In genomic region chr3L:18179564-18180201, dm6 we compare ENCODE assay signal across 4 fruit fly cellular contexts.
TF ChIP-seq lines count a peak whose summit lies in the region.

No protein-coding gene starts in this region.

- no peak for TF ChIP-seq CTCF in whole organism, embryonic (GFP tag; optimal IDR thresholded peaks at IDR 0.05; lab: Kevin White, UChicago)

TF ChIP-seq in whole organism, adult, 20 proteins besides CTCF, POLR2A, EP300 and RAD21:
- TF ChIP-seq ovo (GFP tag; optimal IDR thresholded peaks at IDR 0.05; lab: Kevin White, UChicago) (peak; percentile 61), toe (GFP tag; optimal IDR thresholded peaks at IDR 0.05; lab: Kevin White, UChicago) (no peak), kay (GFP tag; lab: Kevin White, UChicago; ENCODE audit: borderline replicate concordance) (peak; percentile 54), CG1620 (GFP tag; optimal IDR thresholded peaks at IDR 0.05; lab: Kevin White, UChicago) (peak; percentile 4), Clk (GFP tag; optimal IDR thresholded peaks at IDR 0.05; lab: Kevin White, UChicago) (no peak), pad (GFP tag; optimal IDR thresholded peaks at IDR 0.05; lab: Kevin White, UChicago) (peak; percentile 2), bab1 (GFP tag; optimal IDR thresholded peaks at IDR 0.05; lab: Kevin White, UChicago) (peak; percentile 58), Hr96 (GFP tag; optimal IDR thresholded peaks at IDR 0.05; lab: Kevin White, UChicago) (no peak), CG7101 (tag; optimal IDR thresholded peaks at IDR 0.05; lab: Kevin White, UChicago) (peak; percentile 51), CG7045 (GFP tag; optimal IDR thresholded peaks at IDR 0.05; lab: Kevin White, UChicago) (peak; percentile 28), cnc (optimal IDR thresholded peaks at IDR 0.05; lab: Kevin White, UChicago) (no peak), tj (GFP tag; optimal IDR thresholded peaks at IDR 0.05; lab: Kevin White, UChicago) (peak; percentile 51), Mnt (GFP tag; optimal IDR thresholded peaks at IDR 0.05; lab: Kevin White, UChicago) (no peak), CG5204 (GFP tag; optimal IDR thresholded peaks at IDR 0.05; lab: Kevin White, UChicago) (no peak), cic (GFP tag; optimal IDR thresholded peaks at IDR 0.05; lab: Kevin White, UChicago) (peak; percentile 80), CG14711 (tag; optimal IDR thresholded peaks at IDR 0.05; lab: Kevin White, UChicago) (peak; percentile 1), Crg-1 (GFP tag; optimal IDR thresholded peaks at IDR 0.05; lab: Kevin White, UChicago) (peak; percentile 45), CG33017 (tag; optimal IDR thresholded peaks at IDR 0.05; lab: Kevin White, UChicago) (peak; percentile 46), CG11617 (GFP tag; optimal IDR thresholded peaks at IDR 0.05; lab: Kevin White, UChicago) (peak; percentile 27), CG12768 (GFP tag; optimal IDR thresholded peaks at IDR 0.05; lab: Kevin White, UChicago) (peak; percentile 34)

TF ChIP-seq in whole organism, embryonic, 481 proteins besides CTCF, POLR2A, EP300 and RAD21 (continues in another document):
- TF ChIP-seq CG12071 (GFP tag; optimal IDR thresholded peaks at IDR 0.05; lab: Kevin White, UChicago): peak; percentile 52
- TF ChIP-seq CG3163 (GFP tag; optimal IDR thresholded peaks at IDR 0.05; lab: Kevin White, UChicago): no peak
- TF ChIP-seq cg (GFP tag; optimal IDR thresholded peaks at IDR 0.05; lab: Kevin White, UChicago): no peak
- no peak for TF ChIP-seq bbx (GFP tag; IDR thresholded peaks at IDR 0.05; lab: Robert Waterston, UW; ENCODE audit: partially characterized antibody)
- no peak for TF ChIP-seq CG7372 (GFP tag; IDR thresholded peaks at IDR 0.05; lab: Robert Waterston, UW)
- TF ChIP-seq MTF-1 (GFP tag; optimal IDR thresholded peaks at IDR 0.05; lab: Kevin White, UChicago; ENCODE audit: borderline replicate concordance): no peak
- TF ChIP-seq Awh (GFP tag; IDR thresholded peaks at IDR 0.05; lab: Robert Waterston, UW): no peak
- TF ChIP-seq phol (tag; optimal IDR thresholded peaks at IDR 0.05; lab: Kevin White, UChicago): no peak
- TF ChIP-seq CG16815 (GFP tag; optimal IDR thresholded peaks at IDR 0.05; lab: Kevin White, UChicago): no peak
- TF ChIP-seq Fer1 (GFP tag; optimal IDR thresholded peaks at IDR 0.05; lab: Kevin White, UChicago): no peak
- no peak for TF ChIP-seq CG17328 (GFP tag; IDR thresholded peaks at IDR 0.05; lab: Robert Waterston, UW)
- TF ChIP-seq pnt (GFP tag; optimal IDR thresholded peaks at IDR 0.05; lab: Kevin White, UChicago): no peak
- TF ChIP-seq dmrt11E (tag; optimal IDR thresholded peaks at IDR 0.05; lab: Kevin White, UChicago): no peak
- TF ChIP-seq CG14014 (GFP tag; IDR thresholded peaks at IDR 0.05; lab: Robert Waterston, UW): peak; percentile 54; the same call in 1 of the 2 replicates
- TF ChIP-seq Fer3 (tag; optimal IDR thresholded peaks at IDR 0.05; lab: Kevin White, UChicago): peak; percentile 6
- no peak for TF ChIP-seq Ravus (GFP tag; IDR thresholded peaks at IDR 0.05; lab: Robert Waterston, UW)
- TF ChIP-seq CG6813 (GFP tag; optimal IDR thresholded peaks at IDR 0.05; lab: Kevin White, UChicago): peak; percentile 31
- TF ChIP-seq CG3281 (GFP tag; optimal IDR thresholded peaks at IDR 0.05; lab: Kevin White, UChicago): peak; percentile 33
- no peak for TF ChIP-seq CG10431 (GFP tag; optimal IDR thresholded peaks at IDR 0.05; lab: Kevin White, UChicago)
- TF ChIP-seq CG2712 (tag; optimal IDR thresholded peaks at IDR 0.05; lab: Kevin White, UChicago): no peak
- TF ChIP-seq pan (optimal IDR thresholded peaks at IDR 0.05; lab: Kevin White, UChicago): no peak
- TF ChIP-seq pan (GFP tag; optimal IDR thresholded peaks at IDR 0.05 in 1 of 2, IDR thresholded peaks at IDR 0.05 in 1 of 2): peak in 1 of 2 experiments; percentile 15
- TF ChIP-seq CG15073 (GFP tag; optimal IDR thresholded peaks at IDR 0.05; lab: Kevin White, UChicago): no peak
- no peak for TF ChIP-seq CG18476 (GFP tag; optimal IDR thresholded peaks at IDR 0.05; lab: Kevin White, UChicago)
- TF ChIP-seq cas (GFP tag; IDR thresholded peaks at IDR 0.05; lab: Robert Waterston, UW): no peak

TF ChIP-seq in whole organism, prepupa, 60 proteins besides CTCF, POLR2A, EP300 and RAD21:
- TF ChIP-seq Lpt (GFP tag; optimal IDR thresholded peaks at IDR 0.05; lab: Kevin White, UChicago): no peak
- no peak for TF ChIP-seq Sox14 (GFP tag; optimal IDR thresholded peaks at IDR 0.05; lab: Kevin White, UChicago)
- TF ChIP-seq CG3032 (tag; optimal IDR thresholded peaks at IDR 0.05; lab: Kevin White, UChicago): no peak
- TF ChIP-seq Eip78C (GFP tag; lab: Kevin White, UChicago): peak; percentile 16
- TF ChIP-seq fkh (GFP tag; optimal IDR thresholded peaks at IDR 0.05; lab: Kevin White, UChicago): peak; percentile 82
- TF ChIP-seq CG6276 (GFP tag; optimal IDR thresholded peaks at IDR 0.05; lab: Kevin White, UChicago): peak; percentile 2
- no peak for TF ChIP-seq Eip75B (GFP tag; optimal IDR thresholded peaks at IDR 0.05; lab: Kevin White, UChicago)
- no peak for TF ChIP-seq CG6792 (GFP tag; optimal IDR thresholded peaks at IDR 0.05; lab: Kevin White, UChicago)
- no peak for TF ChIP-seq acj6 (GFP tag; optimal IDR thresholded peaks at IDR 0.05; lab: Kevin White, UChicago)
- no peak for TF ChIP-seq Hr38 (GFP tag; optimal IDR thresholded peaks at IDR 0.05; lab: Kevin White, UChicago)
- no peak for TF ChIP-seq spab (GFP tag; optimal IDR thresholded peaks at IDR 0.05; lab: Kevin White, UChicago)
- TF ChIP-seq CG8632 (GFP tag; optimal IDR thresholded peaks at IDR 0.05; lab: Kevin White, UChicago): no peak
- TF ChIP-seq CG7368 (GFP tag; optimal IDR thresholded peaks at IDR 0.05; lab: Kevin White, UChicago): no peak
- TF ChIP-seq net (GFP tag; optimal IDR thresholded peaks at IDR 0.05; lab: Kevin White, UChicago): no peak
- no peak for TF ChIP-seq salr (GFP tag; optimal IDR thresholded peaks at IDR 0.05; lab: Kevin White, UChicago)
- TF ChIP-seq CG4318 (GFP tag; optimal IDR thresholded peaks at IDR 0.05; lab: Kevin White, UChicago): no peak
- no peak for TF ChIP-seq CG11762 (GFP tag; optimal IDR thresholded peaks at IDR 0.05; lab: Kevin White, UChicago; ENCODE audit: insufficient read depth)
- 0 out of 3 replicates have a peak, but pooled peaks have one; percentile 19 for TF ChIP-seq eg (GFP tag; IDR thresholded peaks at IDR 0.05; lab: Robert Waterston, UW)
- no peak for TF ChIP-seq CG6163 (GFP tag; IDR thresholded peaks at IDR 0.05; lab: Robert Waterston, UW)
- TF ChIP-seq OdsH (GFP tag; optimal IDR thresholded peaks at IDR 0.05; lab: Kevin White, UChicago): no peak
- TF ChIP-seq CG10631 (GFP tag; optimal IDR thresholded peaks at IDR 0.05; lab: Kevin White, UChicago): no peak
- TF ChIP-seq ss (GFP tag; optimal IDR thresholded peaks at IDR 0.05; lab: Kevin White, UChicago): no peak
- TF ChIP-seq achi (GFP tag; optimal IDR thresholded peaks at IDR 0.05; lab: Kevin White, UChicago): no peak
- TF ChIP-seq esn (GFP tag; optimal IDR thresholded peaks at IDR 0.05; lab: Kevin White, UChicago): no peak
- TF ChIP-seq Gug (GFP tag; IDR thresholded peaks at IDR 0.05; lab: Robert Waterston, UW): no peak

TF ChIP-seq in whole organism, pupa, 21 proteins besides CTCF, POLR2A, EP300 and RAD21:
- TF ChIP-seq CG14655 (GFP tag; optimal IDR thresholded peaks at IDR 0.05; lab: Kevin White, UChicago) (peak; percentile 10), CG9948 (tag; optimal IDR thresholded peaks at IDR 0.05; lab: Kevin White, UChicago) (no peak), gl (tag; optimal IDR thresholded peaks at IDR 0.05; lab: Kevin White, UChicago) (no peak)
